Fruit fly (Drosophila melanogaster): Measurements from ENCODE around the gene Ada.
A peak's percentile ranks its signal among the peaks of the same experiment; 100 is the strongest.

Gene Ada

dm6 chr3R:9053021-9053420 is 12.0 kb upstream of the Ada start (continued):
- no peak for TF ChIP-seq twi (tag; optimal IDR thresholded peaks at IDR 0.05)
- TF ChIP-seq ind (GFP tag; optimal IDR thresholded peaks at IDR 0.05) = peak; percentile 46
- peak; percentile 82 for TF ChIP-seq kay (GFP tag; optimal IDR thresholded peaks at IDR 0.05)
- TF ChIP-seq D19A (tag; optimal IDR thresholded peaks at IDR 0.05) = peak; percentile 28
- TF ChIP-seq gt (GFP tag; IDR thresholded peaks at IDR 0.05) = no peak
- no peak for TF ChIP-seq CG9215 (GFP tag; IDR thresholded peaks at IDR 0.05)
- no peak for TF ChIP-seq cas (GFP tag; IDR thresholded peaks at IDR 0.05)
- TF ChIP-seq CG8290 (GFP tag; optimal IDR thresholded peaks at IDR 0.05) = no peak
- peak in 1 of 2 experiments; percentile 93 for TF ChIP-seq CG8290 (tag; optimal IDR thresholded peaks at IDR 0.05)
- TF ChIP-seq CG3995 (GFP tag; optimal IDR thresholded peaks at IDR 0.05) = no peak
- TF ChIP-seq Antp (GFP tag; optimal IDR thresholded peaks at IDR 0.05) = peak; percentile 87
- peak; percentile 54 for TF ChIP-seq CG9609 (GFP tag; optimal IDR thresholded peaks at IDR 0.05)
- TF ChIP-seq CG10959 (GFP tag; IDR thresholded peaks at IDR 0.05) = no peak
- no peak for TF ChIP-seq nerfin-1 (tag; optimal IDR thresholded peaks at IDR 0.05)
- TF ChIP-seq Gug (GFP tag; IDR thresholded peaks at IDR 0.05) = peak; percentile 89
- TF ChIP-seq CG18011 (GFP tag; optimal IDR thresholded peaks at IDR 0.05) = peak; percentile 1
- TF ChIP-seq pita (GFP tag; optimal IDR thresholded peaks at IDR 0.05) = no peak
- TF ChIP-seq lbe (GFP tag; optimal IDR thresholded peaks at IDR 0.05) = peak; percentile 64
- peak; percentile 82 for TF ChIP-seq CG13894 (tag; optimal IDR thresholded peaks at IDR 0.05)
- TF ChIP-seq mld (GFP tag; IDR thresholded peaks at IDR 0.05; ENCODE audit: partially characterized antibody) = no peak
- peak; percentile 77 for TF ChIP-seq ERR (GFP tag; optimal IDR thresholded peaks at IDR 0.05)
- peak; percentile 70 for TF ChIP-seq gcm2 (GFP tag; optimal IDR thresholded peaks at IDR 0.05)
- TF ChIP-seq ems (GFP tag; optimal IDR thresholded peaks at IDR 0.05) = peak; percentile 62
- TF ChIP-seq tup (GFP tag; optimal IDR thresholded peaks at IDR 0.05) = no peak
- no peak for TF ChIP-seq Elba2 (GFP tag; optimal IDR thresholded peaks at IDR 0.05)
- TF ChIP-seq trh (GFP tag; optimal IDR thresholded peaks at IDR 0.05) = no peak
- TF ChIP-seq CG7271 (tag; optimal IDR thresholded peaks at IDR 0.05) = no peak
- peak; percentile 49 for TF ChIP-seq CG17385 (GFP tag; optimal IDR thresholded peaks at IDR 0.05)
- TF ChIP-seq CG17912 (GFP tag; optimal IDR thresholded peaks at IDR 0.05) = no peak
- no peak for TF ChIP-seq pum (GFP tag; optimal IDR thresholded peaks at IDR 0.05)
- no peak for TF ChIP-seq row (GFP tag; IDR thresholded peaks at IDR 0.05)
- no peak for TF ChIP-seq gsb-n (tag; optimal IDR thresholded peaks at IDR 0.05)
- TF ChIP-seq wek (GFP tag; optimal IDR thresholded peaks at IDR 0.05) = peak; percentile 51
- TF ChIP-seq CG4424 (GFP tag; optimal IDR thresholded peaks at IDR 0.05) = peak; percentile 23
- peak; percentile 88 for TF ChIP-seq sens (GFP tag)
- peak; percentile 91 for TF ChIP-seq CG10543 (GFP tag; optimal IDR thresholded peaks at IDR 0.05)
- TF ChIP-seq CG11093 (GFP tag; IDR thresholded peaks at IDR 0.05) = no peak
- TF ChIP-seq CG3847 (GFP tag; IDR thresholded peaks at IDR 0.05) = no peak
- TF ChIP-seq Spps (tag; optimal IDR thresholded peaks at IDR 0.05) = no peak
- no peak for TF ChIP-seq gem (tag; optimal IDR thresholded peaks at IDR 0.05)
- peak; percentile 33 for TF ChIP-seq NC2α (GFP tag; optimal IDR thresholded peaks at IDR 0.05)
- TF ChIP-seq al (GFP tag; IDR thresholded peaks at IDR 0.05) = no peak
- peak; percentile 72 for TF ChIP-seq Dek (tag; optimal IDR thresholded peaks at IDR 0.05)
- TF ChIP-seq CG3065 (GFP tag; optimal IDR thresholded peaks at IDR 0.05) = no peak
- TF ChIP-seq CG2199 (GFP tag; IDR thresholded peaks at IDR 0.05) = no peak
- TF ChIP-seq CG11695 (GFP tag; IDR thresholded peaks at IDR 0.05) = no peak
- peak; percentile 64 for TF ChIP-seq MTF-1 (GFP tag; optimal IDR thresholded peaks at IDR 0.05; ENCODE audit: borderline replicate concordance)
- TF ChIP-seq her (GFP tag; optimal IDR thresholded peaks at IDR 0.05) = peak; percentile 85
- no peak for TF ChIP-seq hb (GFP tag; IDR thresholded peaks at IDR 0.05; ENCODE audit: partially characterized antibody)
- TF ChIP-seq CG30020 (tag; optimal IDR thresholded peaks at IDR 0.05) = no peak
- TF ChIP-seq CG7556 (GFP tag; optimal IDR thresholded peaks at IDR 0.05) = peak; percentile 28
- TF ChIP-seq Sox100B (GFP tag; optimal IDR thresholded peaks at IDR 0.05) = no peak
- no peak for TF ChIP-seq en (GFP tag; optimal IDR thresholded peaks at IDR 0.05)
